Worm (Caenorhabditis elegans) whole organism, L1 larva: ENCODE data around the gene M02E1.4.

Source experiments
- lin-39 ChIP-seq: fragments of 150-350 bp; optimal IDR thresholded peaks from 2 replicates; lab custom pipeline; 2014; ENCODE audit warnings: missing biosample characterization, missing genetic modification reagents, missing genetic modification characterization
- nhr-76 ChIP-seq: sonication (generic microtip); optimal IDR thresholded peaks from 2 replicates; lab custom pipeline; 2017; ENCODE audit warnings: missing biosample characterization, missing genetic modification characterization
- skn-1 ChIP-seq: fragments of 150-350 bp; optimal IDR thresholded peaks from 2 replicates; lab custom pipeline; 2014; ENCODE audit warnings: missing biosample characterization, missing genetic modification characterization
- snpc-4 ChIP-seq: fragments of 150-350 bp; optimal IDR thresholded peaks from 2 replicates; lab custom pipeline; 2014; ENCODE audit warnings: missing biosample characterization, missing genetic modification characterization
- ztf-11 ChIP-seq, 2 experiments: sonication (generic microtip); optimal IDR thresholded peaks; 2 replicates each; lab custom pipeline; 2016 to 2017; ENCODE audit warnings: missing genetic modification characterization in 2 of 2, missing biosample characterization in 1 of 2, missing compliant biosample characterization in 1 of 2

ce11 chrX:312908-313307, at the start of gene M02E1.4:
- TF ChIP-seq nhr-76 (tag; lab: Kevin White, UChicago): no peak
- TF ChIP-seq ztf-11 (tag; optimal IDR thresholded peaks at IDR 0.05; lab: Kevin White, UChicago): no peak
- no peak for TF ChIP-seq lin-39 (tag; lab: Kevin White, UChicago)
- TF ChIP-seq snpc-4 (tag; lab: Kevin White, UChicago): no peak
- TF ChIP-seq skn-1 (tag; lab: Kevin White, UChicago): no peak
